Fruit fly (Drosophila melanogaster) whole organism, adult: ENCODE measurements around the gene eas.

Experiments
- CG11617 ChIP-seq: fragments of 200-800 bp; sonication (Bioruptor generic); optimal IDR thresholded peaks from 2 replicates; lab custom pipeline; 2017; ENCODE audit warnings: mild to moderate bottlenecking, missing biosample characterization, missing genetic modification reagents, missing genetic modification characterization
- CG12768 ChIP-seq: fragments of 200-800 bp; sonication (Bioruptor generic); optimal IDR thresholded peaks from 2 replicates; lab custom pipeline; 2017; ENCODE audit warnings: missing biosample characterization, missing genetic modification characterization, mild to moderate bottlenecking, moderate library complexity, missing genetic modification reagents
- CG14711 ChIP-seq: fragments of 200-800 bp; sonication (Bioruptor generic); optimal IDR thresholded peaks from 2 replicates; lab custom pipeline; 2018; ENCODE audit warnings: missing biosample characterization, mild to moderate bottlenecking, missing genetic modification characterization, moderate library complexity
- CG1620 ChIP-seq: fragments of 200-800 bp; sonication (Bioruptor generic); optimal IDR thresholded peaks from 2 replicates; lab custom pipeline; 2016; ENCODE audit warnings: missing biosample characterization, missing genetic modification characterization
- CG33017 ChIP-seq: fragments of 200-800 bp; sonication (Bioruptor generic); optimal IDR thresholded peaks from 2 replicates; lab custom pipeline; 2018; ENCODE audit warnings: missing biosample characterization, mild to moderate bottlenecking, missing genetic modification characterization, moderate library complexity
- CG5204 ChIP-seq: fragments of 200-800 bp; sonication (Bioruptor generic); optimal IDR thresholded peaks from 2 replicates; lab custom pipeline; 2016; ENCODE audit warnings: missing biosample characterization, missing genetic modification characterization
- CG7045 ChIP-seq: fragments of 200-800 bp; sonication (Bioruptor generic); optimal IDR thresholded peaks from 2 replicates; lab custom pipeline; 2017; ENCODE audit warnings: missing biosample characterization, mild to moderate bottlenecking, missing genetic modification characterization
- CG7101 ChIP-seq: fragments of 200-800 bp; sonication (Bioruptor generic); optimal IDR thresholded peaks from 2 replicates; lab custom pipeline; 2018; ENCODE audit warnings: missing biosample characterization, mild to moderate bottlenecking, missing genetic modification characterization, moderate library complexity
- Clk ChIP-seq: fragments of 200-800 bp; sonication (Bioruptor generic); optimal IDR thresholded peaks from 2 replicates; lab custom pipeline; 2017; ENCODE audit warnings: missing biosample characterization, missing genetic modification characterization
- Crg-1 ChIP-seq: fragments of 200-800 bp; sonication (Bioruptor generic); optimal IDR thresholded peaks from 2 replicates; lab custom pipeline; 2016; ENCODE audit warnings: missing biosample characterization, missing genetic modification characterization
- Hr96 ChIP-seq: fragments of 200-800 bp; sonication (Bioruptor generic); optimal IDR thresholded peaks from 2 replicates; lab custom pipeline; 2016; ENCODE audit warnings: missing biosample characterization, missing genetic modification characterization
- Mnt ChIP-seq: fragments of 200-800 bp; sonication (Bioruptor generic); optimal IDR thresholded peaks from 2 replicates; lab custom pipeline; 2016; ENCODE audit warnings: missing biosample characterization, mild to moderate bottlenecking, missing genetic modification characterization
- bab1 ChIP-seq: fragments of 200-800 bp; sonication (Bioruptor generic); optimal IDR thresholded peaks from 3 replicates; lab custom pipeline; 2019; ENCODE audit warnings: missing biosample characterization, mild to moderate bottlenecking, missing genetic modification characterization, moderate library complexity
- cic ChIP-seq: fragments of 200-800 bp; sonication (Bioruptor generic); optimal IDR thresholded peaks from 2 replicates; lab custom pipeline; 2017; ENCODE audit warnings: missing biosample characterization, mild to moderate bottlenecking, missing genetic modification characterization, moderate library complexity
- cnc ChIP-seq, 2 experiments: fragments of >200 bp; optimal IDR thresholded peaks; 2 replicates each; lab custom pipeline; 2017
- kay ChIP-seq: fragments of 200-800 bp; sonication (Bioruptor generic); peaks from one replicate; lab custom pipeline; 2016; ENCODE audit warnings: missing biosample characterization, missing genetic modification characterization, borderline replicate concordance
- ovo ChIP-seq: fragments of 200-800 bp; sonication (Bioruptor generic); optimal IDR thresholded peaks from 2 replicates; lab custom pipeline; 2016; ENCODE audit warnings: missing biosample characterization, missing genetic modification characterization
- pad ChIP-seq: fragments of 200-800 bp; sonication (Bioruptor generic); optimal IDR thresholded peaks from 3 replicates; lab custom pipeline; 2017; ENCODE audit warnings: missing biosample characterization, missing genetic modification characterization, mild to moderate bottlenecking, moderate library complexity, missing genetic modification reagents
- tj ChIP-seq: fragments of 200-800 bp; sonication (Bioruptor generic); optimal IDR thresholded peaks from 3 replicates; lab custom pipeline; 2017; ENCODE audit warnings: missing biosample characterization, mild to moderate bottlenecking, missing genetic modification characterization, moderate library complexity
- toe ChIP-seq: fragments of 200-800 bp; sonication (Bioruptor generic); optimal IDR thresholded peaks from 2 replicates; lab custom pipeline; 2016; ENCODE audit warnings: missing biosample characterization, missing genetic modification characterization

The eas gene

dm6 chrX:16303636-16304035, 25.5 kb downstream of the eas start, which contains the start of gene CG3679:
Gene CG3679 (plus strand): TSS chrX:16303870.
- TF ChIP-seq CG14711 (peak; percentile 5), Mnt (GFP tag; lab: Kevin White, UChicago) (no peak)

- TF ChIP-seq Clk (GFP tag; lab: Kevin White, UChicago) (no peak), CG12768 (no peak), cnc (optimal IDR thresholded peaks at IDR 0.05; lab: Kevin White, UChicago) (no peak), ovo (no peak), CG1620 (GFP tag; lab: Kevin White, UChicago) (no peak), bab1 (GFP tag; lab: Kevin White, UChicago) (no peak)
Measured at dm6 chrX:16308310-16308918, 30.3 kb downstream of the eas start, which contains the start of gene Had1. Gene Had1 (minus strand): TSS chrX:16308667.

- TF ChIP-seq tj (peak; percentile 47), Clk (GFP tag; lab: Kevin White, UChicago) (no peak), CG1620 (GFP tag; lab: Kevin White, UChicago) (no peak), ovo (no peak), toe (GFP tag; lab: Kevin White, UChicago) (no peak), CG7101 (tag; lab: Kevin White, UChicago) (no peak), CG11617 (GFP tag; lab: Kevin White, UChicago) (no peak), cic (GFP tag; lab: Kevin White, UChicago) (peak; percentile 71), Hr96 (GFP tag; lab: Kevin White, UChicago) (no peak), CG33017 (tag; lab: Kevin White, UChicago) (no peak), CG14711 (no peak), Mnt (GFP tag; lab: Kevin White, UChicago) (no peak), kay (peak; percentile 87), CG7045 (no peak), bab1 (GFP tag; lab: Kevin White, UChicago) (no peak), cnc (optimal IDR thresholded peaks at IDR 0.05; lab: Kevin White, UChicago) (no peak), pad (GFP tag; lab: Kevin White, UChicago) (no peak)
Measured at dm6 chrX:16308953-16309352, 30.8 kb downstream of the eas start.

- no peak for TF ChIP-seq CG7045
- no peak for TF ChIP-seq toe (GFP tag; lab: Kevin White, UChicago)
- no peak for TF ChIP-seq CG11617 (GFP tag; lab: Kevin White, UChicago)
- no peak for TF ChIP-seq CG12768
- no peak for TF ChIP-seq CG1620 (GFP tag; lab: Kevin White, UChicago)
- no peak for TF ChIP-seq ovo
- TF ChIP-seq Crg-1, result no peak
Measured at dm6 chrX:16309764-16310163, 31.6 kb downstream of the eas start.

dm6 chrX:16313078-16313875, 35.1 kb downstream of the eas start, which contains the start of the genes CG9915 and SWIP:
Gene CG9915 (minus strand): TSS chrX:16313138.
Gene SWIP (plus strand): TSS chrX:16313709.
- TF ChIP-seq CG5204, result no peak
- TF ChIP-seq Mnt (GFP tag; lab: Kevin White, UChicago), result no peak
- no peak for TF ChIP-seq ovo
- TF ChIP-seq Crg-1, result peak; percentile 4
- peak; percentile 5 for TF ChIP-seq pad (GFP tag; lab: Kevin White, UChicago)
- peak; percentile 43 for TF ChIP-seq CG11617 (GFP tag; lab: Kevin White, UChicago)
- no peak for TF ChIP-seq Clk (GFP tag; lab: Kevin White, UChicago)
- peak; percentile 31 for TF ChIP-seq tj
- TF ChIP-seq Hr96 (GFP tag; lab: Kevin White, UChicago), result no peak
- no peak for TF ChIP-seq CG33017 (tag; lab: Kevin White, UChicago)
- TF ChIP-seq cic (GFP tag; lab: Kevin White, UChicago), result no peak
- peak; percentile 55 for TF ChIP-seq kay
- TF ChIP-seq CG7101 (tag; lab: Kevin White, UChicago), result peak; percentile 1
- TF ChIP-seq CG12768, result no peak
- TF ChIP-seq CG14711, result peak; percentile 14
- no peak for TF ChIP-seq CG7045
- peak; percentile 79 for TF ChIP-seq bab1 (GFP tag; lab: Kevin White, UChicago)
- TF ChIP-seq toe (GFP tag; lab: Kevin White, UChicago), result no peak

- TF ChIP-seq pad (GFP tag; lab: Kevin White, UChicago), result peak; percentile 37
- no peak for TF ChIP-seq CG5204
- TF ChIP-seq Clk (GFP tag; lab: Kevin White, UChicago), result no peak
- no peak for TF ChIP-seq toe (GFP tag; lab: Kevin White, UChicago)
- TF ChIP-seq cnc (optimal IDR thresholded peaks at IDR 0.05; lab: Kevin White, UChicago), result no peak
- TF ChIP-seq cic (GFP tag; lab: Kevin White, UChicago), result peak; percentile 78
- TF ChIP-seq CG33017 (tag; lab: Kevin White, UChicago), result no peak
- TF ChIP-seq CG14711, result no peak
- peak; percentile 94 for TF ChIP-seq Mnt (GFP tag; lab: Kevin White, UChicago)
- TF ChIP-seq Hr96 (GFP tag; lab: Kevin White, UChicago), result no peak
- no peak for TF ChIP-seq CG11617 (GFP tag; lab: Kevin White, UChicago)
- TF ChIP-seq CG1620 (GFP tag; lab: Kevin White, UChicago), result no peak
- TF ChIP-seq CG7045, result no peak
- TF ChIP-seq Crg-1, result peak; percentile 27
- TF ChIP-seq bab1 (GFP tag; lab: Kevin White, UChicago), result no peak
- TF ChIP-seq CG12768, result no peak
- peak; percentile 65 for TF ChIP-seq tj
- peak; percentile 85 for TF ChIP-seq ovo
- TF ChIP-seq CG7101 (tag; lab: Kevin White, UChicago), result peak; percentile 28
- no peak for TF ChIP-seq kay
Measured at dm6 chrX:16318858-16319557, 40.9 kb downstream of the eas start.
